Fruit fly (Drosophila melanogaster) whole organism, adult: Measurements from ENCODE around the gene CG45075.

Experiments used
- CG12768 ChIP-seq: fragments of 200-800 bp; sonication (Bioruptor generic); optimal IDR thresholded peaks from 2 replicates; lab custom pipeline; 2017; ENCODE audit warnings: missing biosample characterization, missing genetic modification characterization, mild to moderate bottlenecking, moderate library complexity, missing genetic modification reagents
- CG1620 ChIP-seq: fragments of 200-800 bp; sonication (Bioruptor generic); optimal IDR thresholded peaks from 2 replicates; lab custom pipeline; 2016; ENCODE audit warnings: missing biosample characterization, missing genetic modification characterization
- CG33017 ChIP-seq: fragments of 200-800 bp; sonication (Bioruptor generic); optimal IDR thresholded peaks from 2 replicates; lab custom pipeline; 2018; ENCODE audit warnings: missing biosample characterization, mild to moderate bottlenecking, missing genetic modification characterization, moderate library complexity
- CG5204 ChIP-seq: fragments of 200-800 bp; sonication (Bioruptor generic); optimal IDR thresholded peaks from 2 replicates; lab custom pipeline; 2016; ENCODE audit warnings: missing biosample characterization, missing genetic modification characterization
- Clk ChIP-seq: fragments of 200-800 bp; sonication (Bioruptor generic); optimal IDR thresholded peaks from 2 replicates; lab custom pipeline; 2017; ENCODE audit warnings: missing biosample characterization, missing genetic modification characterization
- Mnt ChIP-seq: fragments of 200-800 bp; sonication (Bioruptor generic); optimal IDR thresholded peaks from 2 replicates; lab custom pipeline; 2016; ENCODE audit warnings: missing biosample characterization, mild to moderate bottlenecking, missing genetic modification characterization
- cic ChIP-seq: fragments of 200-800 bp; sonication (Bioruptor generic); optimal IDR thresholded peaks from 2 replicates; lab custom pipeline; 2017; ENCODE audit warnings: missing biosample characterization, mild to moderate bottlenecking, missing genetic modification characterization, moderate library complexity
- kay ChIP-seq: fragments of 200-800 bp; sonication (Bioruptor generic); peaks from one replicate; lab custom pipeline; 2016; ENCODE audit warnings: missing biosample characterization, missing genetic modification characterization, borderline replicate concordance
- ovo ChIP-seq: fragments of 200-800 bp; sonication (Bioruptor generic); optimal IDR thresholded peaks from 2 replicates; lab custom pipeline; 2016; ENCODE audit warnings: missing biosample characterization, missing genetic modification characterization
- pad ChIP-seq: fragments of 200-800 bp; sonication (Bioruptor generic); optimal IDR thresholded peaks from 3 replicates; lab custom pipeline; 2017; ENCODE audit warnings: missing biosample characterization, missing genetic modification characterization, mild to moderate bottlenecking, moderate library complexity, missing genetic modification reagents
- tj ChIP-seq: fragments of 200-800 bp; sonication (Bioruptor generic); optimal IDR thresholded peaks from 3 replicates; lab custom pipeline; 2017; ENCODE audit warnings: missing biosample characterization, mild to moderate bottlenecking, missing genetic modification characterization, moderate library complexity
- toe ChIP-seq: fragments of 200-800 bp; sonication (Bioruptor generic); optimal IDR thresholded peaks from 2 replicates; lab custom pipeline; 2016; ENCODE audit warnings: missing biosample characterization, missing genetic modification characterization

DNA sequence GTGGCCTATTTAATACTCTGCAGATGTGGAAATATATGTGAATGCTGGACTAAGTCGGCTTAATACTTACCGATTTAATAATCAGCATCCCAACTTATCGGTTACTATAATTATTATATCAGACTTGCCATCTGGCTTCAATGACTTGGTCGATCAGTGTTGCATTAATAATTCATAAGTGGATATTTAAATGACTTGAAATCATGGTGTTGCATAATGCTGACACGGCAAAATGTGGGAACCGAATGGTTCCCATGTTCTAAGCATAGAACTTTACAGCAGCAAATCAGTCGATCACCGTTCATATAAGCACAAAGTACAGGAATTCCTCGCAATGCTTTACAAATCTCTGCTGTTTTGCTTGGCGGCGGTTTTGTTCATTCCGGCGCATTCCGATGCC is 31.0 kb upstream of the CG45075 start, which contains the start of gene CG34180:
- no peak for TF ChIP-seq ovo (GFP tag; lab: Kevin White, UChicago)
- TF ChIP-seq kay (GFP tag; lab: Kevin White, UChicago), result no peak
- TF ChIP-seq CG5204 (GFP tag; lab: Kevin White, UChicago), result no peak
- TF ChIP-seq CG33017, result no peak
- no peak for TF ChIP-seq CG12768 (GFP tag; lab: Kevin White, UChicago)
- no peak for TF ChIP-seq pad
- no peak for TF ChIP-seq Mnt (GFP tag; lab: Kevin White, UChicago)
- TF ChIP-seq CG1620, result no peak
- TF ChIP-seq tj (GFP tag; lab: Kevin White, UChicago), result no peak
- no peak for TF ChIP-seq Clk (GFP tag; lab: Kevin White, UChicago)
- TF ChIP-seq toe (GFP tag; lab: Kevin White, UChicago), result no peak
- TF ChIP-seq cic (GFP tag; lab: Kevin White, UChicago), result no peak
